Worm (Caenorhabditis elegans) whole organism, early embryonic: ENCODE results near the gene grl-8.
A peak's percentile ranks its signal among the peaks of the same experiment; 100 is the strongest.

Source experiments
- B0310.2 ChIP-seq: sonication (generic microtip); optimal IDR thresholded peaks from 2 replicates; lab custom pipeline; 2016; ENCODE audit warnings: mild to moderate bottlenecking, missing genetic modification characterization, missing compliant biosample characterization
- F13C5.2 ChIP-seq: sonication (generic microtip); optimal IDR thresholded peaks from 2 replicates; lab custom pipeline; 2017; ENCODE audit warnings: mild to moderate bottlenecking, missing genetic modification characterization, inconsistent platforms, missing compliant biosample characterization
- aly-1 ChIP-seq: sonication (generic microtip); optimal IDR thresholded peaks from 2 replicates; lab custom pipeline; 2016; ENCODE audit warnings: missing genetic modification characterization, missing compliant biosample characterization
- ama-1 ChIP-seq: fragments of 150-350 bp; optimal IDR thresholded peaks from 2 replicates; lab custom pipeline; 2014
- ceh-13 ChIP-seq: fragments of 200-800 bp; sonication (Bioruptor generic); optimal IDR thresholded peaks from 2 replicates; lab custom pipeline; 2018; ENCODE audit warnings: mild to moderate bottlenecking, missing genetic modification characterization, missing compliant biosample characterization
- ceh-36 ChIP-seq: sonication (generic microtip); optimal IDR thresholded peaks from 2 replicates; lab custom pipeline; 2016; ENCODE audit warnings: missing genetic modification characterization, inconsistent platforms, missing compliant biosample characterization
- ets-7 ChIP-seq: sonication (generic microtip); optimal IDR thresholded peaks from 2 replicates; lab custom pipeline; 2016; ENCODE audit warnings: missing genotype, missing genetic modification characterization, missing compliant biosample characterization
- flt-1 ChIP-seq: fragments of 200-800 bp; sonication (Bioruptor generic); IDR thresholded peaks from 2 replicates; pipeline ENCODE4 v1.3.6; 2022; ENCODE audit warnings: missing genetic modification characterization, missing compliant biosample characterization
- hmbx-1 ChIP-seq: sonication (generic microtip); optimal IDR thresholded peaks from 2 replicates; lab custom pipeline; 2016; ENCODE audit warnings: mild to moderate bottlenecking, missing genetic modification characterization, missing compliant biosample characterization
- hmg-4 ChIP-seq: fragments of 200-800 bp; sonication (Bioruptor generic); optimal IDR thresholded peaks from 2 replicates; lab custom pipeline; 2018; ENCODE audit warnings: mild to moderate bottlenecking, missing genetic modification characterization, missing compliant biosample characterization
- hnd-1 ChIP-seq: sonication (generic microtip); optimal IDR thresholded peaks from 2 replicates; lab custom pipeline; 2016; ENCODE audit warnings: missing genetic modification characterization, missing compliant biosample characterization
- pes-1 ChIP-seq: fragments of 200-800 bp; sonication (Bioruptor generic); IDR thresholded peaks from 2 replicates; pipeline ENCODE4 v1.3.6; 2022; ENCODE audit warnings: missing genetic modification reagents, missing genetic modification characterization, missing compliant biosample characterization
- scrt-1 ChIP-seq: fragments of 200-800 bp; sonication (Bioruptor generic); IDR thresholded peaks from 2 replicates; pipeline ENCODE4 v1.3.6; 2022; ENCODE audit warnings: missing genetic modification characterization, missing compliant biosample characterization
- sea-1 ChIP-seq: fragments of 200-800 bp; sonication (Bioruptor generic); conservative IDR thresholded peaks from 2 replicates; pipeline ENCODE4 v1.3.6; 2022; ENCODE audit warnings: missing genetic modification characterization, missing compliant biosample characterization
- tbx-11 ChIP-seq: fragments of 200-800 bp; sonication (Bioruptor generic); IDR thresholded peaks from 2 replicates; pipeline ENCODE4 v1.3.6; 2022; ENCODE audit warnings: missing genetic modification characterization, missing compliant biosample characterization
- tbx-37 ChIP-seq: fragments of 200-800 bp; sonication (Bioruptor generic); conservative IDR thresholded peaks from 2 replicates; pipeline ENCODE4 v1.3.6; 2022; ENCODE audit warnings: missing genetic modification reagents, missing genetic modification characterization, missing compliant biosample characterization
- tra-4 ChIP-seq: sonication (generic microtip); optimal IDR thresholded peaks from 2 replicates; lab custom pipeline; 2017; ENCODE audit warnings: missing genetic modification characterization, missing compliant biosample characterization

The grl-8 gene

DNA sequence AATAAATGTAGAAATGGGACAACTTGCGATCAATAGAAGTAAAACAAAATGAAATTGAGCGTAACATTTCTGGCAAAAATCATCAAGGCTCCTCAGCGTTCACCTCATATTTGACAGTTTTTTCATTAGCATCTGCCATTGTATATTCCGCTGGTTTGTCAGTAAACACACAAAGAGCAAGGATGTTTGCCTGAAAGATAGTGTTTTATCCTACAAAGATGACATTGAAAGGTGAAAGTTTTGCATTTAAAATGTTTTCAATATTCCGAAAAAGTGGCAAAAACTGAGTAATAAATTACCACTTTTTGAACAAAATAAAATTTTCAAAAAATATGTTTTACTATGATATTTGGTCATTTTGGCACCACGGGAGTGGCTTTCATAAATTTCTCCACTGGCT lies 46.9 kb downstream of the grl-8 start:
- no peak for TF ChIP-seq flt-1 (GFP tag; lab: Robert Waterston, UW)
- TF ChIP-seq aly-1 (tag; lab: Kevin White, UChicago), result no peak
- no peak for TF ChIP-seq ceh-13 (GFP tag; lab: Kevin White, UChicago)
- no peak for TF ChIP-seq ceh-36 (tag; lab: Kevin White, UChicago)
- TF ChIP-seq hmg-4 (GFP tag; lab: Kevin White, UChicago), result no peak
- TF ChIP-seq tra-4, result no peak
- no peak for TF ChIP-seq hmbx-1 (tag; lab: Kevin White, UChicago)

DNA sequence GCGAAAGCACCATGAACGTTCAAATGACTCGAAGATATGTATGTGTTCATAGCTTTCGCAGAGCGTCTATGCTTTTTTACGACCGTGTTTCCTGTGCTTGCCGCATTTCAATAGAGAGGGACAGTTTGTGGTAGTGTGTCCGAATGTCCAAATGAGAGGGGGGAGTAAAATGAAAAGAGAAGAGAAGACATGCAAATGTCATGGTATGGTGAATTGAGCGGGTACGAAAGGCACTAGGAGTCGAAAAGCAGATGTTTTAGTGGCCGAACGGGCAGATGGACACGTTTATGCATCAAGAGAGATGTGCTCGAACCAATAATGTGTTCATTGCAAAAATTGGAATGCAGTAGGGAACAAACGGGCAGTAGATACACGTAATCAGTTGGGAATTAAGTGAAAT lies 47.4 kb downstream of the grl-8 start:
- TF ChIP-seq tbx-11 (GFP tag; lab: Robert Waterston, UW), result no peak
- peak; percentile 18 for TF ChIP-seq hmg-4 (GFP tag; lab: Kevin White, UChicago)

DNA sequence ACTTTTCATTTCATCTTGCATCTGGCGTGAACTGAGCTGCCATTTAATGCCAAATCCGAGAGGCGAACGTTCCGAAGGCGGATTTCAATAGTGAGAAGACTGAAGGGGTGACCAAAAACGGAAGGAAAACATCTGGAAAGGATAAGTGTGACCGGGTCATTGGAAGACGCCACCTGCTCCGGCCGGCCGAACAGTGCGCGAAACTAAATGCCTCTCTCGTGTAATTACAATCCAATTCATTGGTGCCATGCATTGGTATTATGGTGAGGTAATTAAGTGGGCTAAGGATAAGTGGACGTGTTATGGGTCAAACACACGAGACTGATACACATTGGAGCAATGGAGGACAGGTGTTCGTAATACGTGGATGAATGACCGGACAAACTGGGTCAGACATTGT lies 48.4 kb downstream of the grl-8 start:
- TF ChIP-seq ceh-36 (tag; lab: Kevin White, UChicago) (peak; percentile 13), flt-1 (GFP tag; lab: Robert Waterston, UW) (no peak), ets-7 (tag; lab: Kevin White, UChicago) (no peak)

DNA sequence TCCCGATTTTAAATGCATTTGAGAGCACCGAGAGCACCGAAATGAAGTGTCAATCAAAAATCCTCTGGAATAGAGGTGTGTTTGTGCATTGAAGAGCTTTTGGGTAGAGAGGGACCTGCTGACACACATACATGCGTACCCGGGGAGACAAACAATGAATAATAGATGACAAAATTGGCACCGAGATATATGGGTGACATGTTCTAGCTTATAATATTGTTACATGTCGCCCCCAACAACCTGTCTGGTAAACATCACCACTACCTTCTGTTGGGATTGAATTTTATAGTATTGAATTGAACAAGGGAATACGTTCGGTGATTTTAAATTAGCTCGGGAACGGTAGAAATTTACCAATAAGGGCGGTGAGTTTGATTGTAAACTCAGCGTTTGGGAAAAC lies 49.2 kb downstream of the grl-8 start:
- TF ChIP-seq hmg-4 (GFP tag; lab: Kevin White, UChicago), result no peak
- no peak for TF ChIP-seq ceh-36 (tag; lab: Kevin White, UChicago)
- no peak for TF ChIP-seq aly-1 (tag; lab: Kevin White, UChicago)
- TF ChIP-seq tbx-37 (GFP tag; lab: Robert Waterston, UW), result no peak
- TF ChIP-seq ceh-13 (GFP tag; lab: Kevin White, UChicago), result no peak
- TF ChIP-seq B0310.2 (tag; lab: Kevin White, UChicago), result no peak
- TF ChIP-seq F13C5.2 (tag; lab: Kevin White, UChicago), result no peak
- TF ChIP-seq tbx-11 (GFP tag; lab: Robert Waterston, UW), result no peak
- TF ChIP-seq scrt-1, result no peak
- TF ChIP-seq hmbx-1 (tag; lab: Kevin White, UChicago), result no peak
- no peak for TF ChIP-seq tra-4
- no peak for TF ChIP-seq pes-1
- TF ChIP-seq ets-7 (tag; lab: Kevin White, UChicago), result no peak
- no peak for TF ChIP-seq ama-1 (lab: Kevin White, UChicago)
- TF ChIP-seq flt-1 (GFP tag; lab: Robert Waterston, UW), result no peak
- TF ChIP-seq sea-1, result no peak

DNA sequence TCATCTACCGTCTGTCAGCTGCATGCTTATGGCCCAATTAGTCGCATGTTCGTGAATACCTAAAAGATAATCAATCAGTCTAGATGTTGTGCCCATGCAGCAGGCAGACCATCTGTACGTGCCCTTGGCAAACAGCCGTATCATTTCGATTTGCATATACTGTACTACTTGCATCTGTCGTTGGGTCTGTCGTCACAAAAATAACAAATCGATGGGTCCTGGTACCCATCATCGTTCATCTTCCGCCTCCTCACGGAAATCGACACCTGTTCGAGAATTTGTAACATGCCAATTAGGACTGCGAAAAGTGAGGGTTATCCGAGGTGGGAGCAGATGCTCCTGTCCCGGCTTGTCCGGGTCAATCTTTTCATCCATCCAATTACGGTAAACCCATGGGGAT lies 49.6 kb downstream of the grl-8 start:
- no peak for TF ChIP-seq B0310.2 (tag; lab: Kevin White, UChicago)
- no peak for TF ChIP-seq tra-4
- no peak for TF ChIP-seq hnd-1 (tag; lab: Kevin White, UChicago)
- no peak for TF ChIP-seq tbx-11 (GFP tag; lab: Robert Waterston, UW)
- no peak for TF ChIP-seq tbx-37 (GFP tag; lab: Robert Waterston, UW)
- no peak for TF ChIP-seq ceh-36 (tag; lab: Kevin White, UChicago)
- no peak for TF ChIP-seq hmg-4 (GFP tag; lab: Kevin White, UChicago)
- no peak for TF ChIP-seq aly-1 (tag; lab: Kevin White, UChicago)
- TF ChIP-seq flt-1 (GFP tag; lab: Robert Waterston, UW), result no peak
- no peak for TF ChIP-seq ama-1 (lab: Kevin White, UChicago)
- no peak for TF ChIP-seq F13C5.2 (tag; lab: Kevin White, UChicago)
- TF ChIP-seq ceh-13 (GFP tag; lab: Kevin White, UChicago), result no peak
- no peak for TF ChIP-seq hmbx-1 (tag; lab: Kevin White, UChicago)
- no peak for TF ChIP-seq sea-1
- TF ChIP-seq scrt-1, result no peak
- TF ChIP-seq pes-1, result no peak
